Fruit fly (Drosophila melanogaster) whole organism, embryonic: ENCODE data around the gene spo.

Source experiments
- ATbp ChIP-seq: fragments of 200-800 bp; sonication (Bioruptor generic); optimal IDR thresholded peaks from 2 replicates; lab custom pipeline; 2017; ENCODE audit warnings: missing biosample characterization, mild to moderate bottlenecking, missing genetic modification characterization, missing genetic modification reagents
- Ada2b ChIP-seq: fragments of 200-800 bp; sonication (Bioruptor generic); IDR thresholded peaks from 2 replicates; pipeline ENCODE4 v1.3.6; 2022; ENCODE audit warnings: missing biosample characterization, missing genetic modification characterization
- Blimp-1 ChIP-seq: fragments of 200-800 bp; sonication (Bioruptor generic); optimal IDR thresholded peaks from 3 replicates; lab custom pipeline; 2018; ENCODE audit warnings: missing biosample characterization, missing genetic modification characterization, mild to moderate bottlenecking, moderate library complexity, missing genetic modification reagents
- CG12155 ChIP-seq: fragments of 200-800 bp; sonication (Bioruptor generic); optimal IDR thresholded peaks from 3 replicates; lab custom pipeline; 2016; ENCODE audit warnings: missing biosample characterization, missing genetic modification characterization
- CG14710 ChIP-seq: fragments of 200-800 bp; sonication (Bioruptor generic); optimal IDR thresholded peaks from 3 replicates; lab custom pipeline; 2019; ENCODE audit warnings: missing biosample characterization, mild to moderate bottlenecking, missing genetic modification characterization, moderate library complexity
- CG16813 ChIP-seq: fragments of 200-800 bp; sonication (Bioruptor generic); IDR thresholded peaks from 3 replicates; pipeline ENCODE4 v1.3.6; 2022; ENCODE audit warnings: missing biosample characterization, missing genetic modification characterization; ENCODE audit not compliant: partially characterized antibody
- CG16815 ChIP-seq: fragments of 200-800 bp; sonication (Bioruptor generic); optimal IDR thresholded peaks from 3 replicates; lab custom pipeline; 2017; ENCODE audit warnings: missing biosample characterization, mild to moderate bottlenecking, missing genetic modification characterization
- CG1792 ChIP-seq: fragments of 200-800 bp; sonication (Bioruptor generic); optimal IDR thresholded peaks from 2 replicates; lab custom pipeline; 2016; ENCODE audit warnings: missing biosample characterization, missing genetic modification characterization
- CG2116 ChIP-seq: fragments of 200-800 bp; sonication (Bioruptor generic); optimal IDR thresholded peaks from 3 replicates; lab custom pipeline; 2018; ENCODE audit warnings: missing biosample characterization, mild to moderate bottlenecking, missing genetic modification characterization
- CG2120 ChIP-seq: fragments of 200-800 bp; sonication (Bioruptor generic); optimal IDR thresholded peaks from 3 replicates; lab custom pipeline; 2016; ENCODE audit warnings: missing biosample characterization, missing genetic modification characterization
- CG2129 ChIP-seq: fragments of 200-800 bp; sonication (Bioruptor generic); IDR thresholded peaks from 2 replicates; pipeline ENCODE4 v1.3.6; 2022; ENCODE audit warnings: missing biosample characterization, missing genetic modification characterization; ENCODE audit not compliant: partially characterized antibody
- CG2202 ChIP-seq: fragments of 200-800 bp; sonication (Bioruptor generic); optimal IDR thresholded peaks from 2 replicates; lab custom pipeline; 2018; ENCODE audit warnings: missing biosample characterization, mild to moderate bottlenecking, missing genetic modification characterization
- CG2678 ChIP-seq: fragments of 200-800 bp; sonication (Bioruptor generic); optimal IDR thresholded peaks from 3 replicates; lab custom pipeline; 2019; ENCODE audit warnings: missing biosample characterization, mild to moderate bottlenecking, missing genetic modification characterization, moderate library complexity
- CG33557 ChIP-seq: fragments of 200-800 bp; sonication (Bioruptor generic); optimal IDR thresholded peaks from 2 replicates; lab custom pipeline; 2019; ENCODE audit warnings: missing biosample characterization, mild to moderate bottlenecking, missing genetic modification characterization, moderate library complexity
- CG4328 ChIP-seq: fragments of 200-800 bp; sonication (Bioruptor generic); optimal IDR thresholded peaks from 3 replicates; lab custom pipeline; 2017; ENCODE audit warnings: missing biosample characterization, missing genetic modification reagents, missing genetic modification characterization
- CG4360 ChIP-seq: fragments of 200-800 bp; sonication (Bioruptor generic); IDR thresholded peaks from 2 replicates; pipeline ENCODE4 v1.3.6; 2022; ENCODE audit warnings: missing biosample characterization, missing genetic modification characterization
- CG6654 ChIP-seq: fragments of 200-800 bp; sonication (Bioruptor generic); optimal IDR thresholded peaks from 2 replicates; lab custom pipeline; 2017; ENCODE audit warnings: missing biosample characterization, mild to moderate bottlenecking, missing genetic modification characterization
- CG6791 ChIP-seq: fragments of 200-800 bp; sonication (Bioruptor generic); IDR thresholded peaks from 3 replicates; pipeline ENCODE4 v1.3.6; 2022; ENCODE audit warnings: missing biosample characterization, missing genetic modification characterization; ENCODE audit not compliant: partially characterized antibody
- CG7987 ChIP-seq: fragments of 200-800 bp; sonication (Bioruptor generic); optimal IDR thresholded peaks from 2 replicates; lab custom pipeline; 2018; ENCODE audit warnings: missing biosample characterization, mild to moderate bottlenecking, missing genetic modification characterization, moderate library complexity
- CrebB ChIP-seq: fragments of 200-800 bp; sonication (Bioruptor generic); optimal IDR thresholded peaks from 3 replicates; lab custom pipeline; 2018; ENCODE audit warnings: missing biosample characterization, mild to moderate bottlenecking, missing genetic modification characterization
- D ChIP-seq, 2 experiments: fragments of 200-800 bp in 1 of 2; fragments of >200 bp in 1 of 2; sonication (Bioruptor generic) in 1 of 2; optimal IDR thresholded peaks; 2 replicates in 1 of 2; 3 replicates in 1 of 2; lab custom pipeline; 2017; ENCODE audit warnings: mild to moderate bottlenecking in 1 of 2, missing biosample characterization in 1 of 2, missing genetic modification characterization in 1 of 2, missing genetic modification reagents in 1 of 2
- Deaf1 ChIP-seq: fragments of 200-800 bp; optimal IDR thresholded peaks from 3 replicates; lab custom pipeline; 2019; ENCODE audit warnings: missing biosample characterization, mild to moderate bottlenecking, missing genetic modification characterization, moderate library complexity
- Dip3 ChIP-seq: fragments of 200-800 bp; sonication (Bioruptor generic); optimal IDR thresholded peaks from 3 replicates; lab custom pipeline; 2016; ENCODE audit warnings: missing biosample characterization, missing genetic modification characterization
- Doc3 ChIP-seq: fragments of 200-800 bp; sonication (Bioruptor generic); IDR thresholded peaks from 3 replicates; pipeline ENCODE4 v1.3.6; 2022; ENCODE audit warnings: missing biosample characterization, missing genetic modification characterization; ENCODE audit not compliant: partially characterized antibody
- Drgx ChIP-seq: fragments of 200-800 bp; sonication (Bioruptor generic); IDR thresholded peaks from 2 replicates; pipeline ENCODE4 v1.3.6; 2022; ENCODE audit warnings: missing biosample characterization, missing genetic modification characterization
- Fer2 ChIP-seq: fragments of 200-800 bp; sonication (Bioruptor generic); optimal IDR thresholded peaks from 2 replicates; lab custom pipeline; 2018; ENCODE audit warnings: missing biosample characterization, mild to moderate bottlenecking, missing genetic modification characterization, moderate library complexity
- Jarid2 ChIP-seq: fragments of 200-800 bp; sonication (Bioruptor generic); optimal IDR thresholded peaks from 3 replicates; lab custom pipeline; 2017; ENCODE audit warnings: mild to moderate bottlenecking, missing biosample characterization, missing genetic modification reagents, missing genetic modification characterization
- Mad ChIP-seq: fragments of 200-800 bp; sonication (Bioruptor generic); optimal IDR thresholded peaks from 2 replicates; lab custom pipeline; 2016; ENCODE audit warnings: missing biosample characterization, missing genetic modification characterization
- Spps ChIP-seq: fragments of 200-800 bp; sonication (Bioruptor generic); optimal IDR thresholded peaks from 2 replicates; lab custom pipeline; 2018; ENCODE audit warnings: missing biosample characterization, mild to moderate bottlenecking, missing genetic modification characterization
- bsh ChIP-seq, 2 experiments: fragments of 200-800 bp; sonication (Bioruptor generic); optimal IDR thresholded peaks; 2 replicates each; lab custom pipeline; 2017 to 2018; ENCODE audit warnings: mild to moderate bottlenecking in 2 of 2, missing biosample characterization in 2 of 2, missing genetic modification characterization in 2 of 2, moderate library complexity in 1 of 2
- cg ChIP-seq: fragments of 200-800 bp; sonication (Bioruptor generic); optimal IDR thresholded peaks from 3 replicates; lab custom pipeline; 2019; ENCODE audit warnings: missing biosample characterization, mild to moderate bottlenecking, missing genetic modification characterization, moderate library complexity
- exex ChIP-seq: fragments of 200-800 bp; sonication (Bioruptor generic); optimal IDR thresholded peaks from 4 replicates; lab custom pipeline; 2018; ENCODE audit warnings: missing biosample characterization, mild to moderate bottlenecking, missing genetic modification characterization, moderate library complexity
- fru ChIP-seq: fragments of >200 bp; optimal IDR thresholded peaks from 2 replicates; lab custom pipeline; 2017
- gsb ChIP-seq: fragments of 200-800 bp; sonication (Bioruptor generic); IDR thresholded peaks from 2 replicates; pipeline ENCODE4 v1.3.6; 2022; ENCODE audit warnings: missing biosample characterization, missing genetic modification characterization
- kni ChIP-seq: fragments of 200-800 bp; sonication (Bioruptor generic); optimal IDR thresholded peaks from 3 replicates; lab custom pipeline; 2017; ENCODE audit warnings: mild to moderate bottlenecking, missing biosample characterization, missing genetic modification reagents, missing genetic modification characterization
- lbe ChIP-seq: fragments of 200-800 bp; sonication (Bioruptor generic); optimal IDR thresholded peaks from 2 replicates; lab custom pipeline; 2016; ENCODE audit warnings: missing biosample characterization, mild to moderate bottlenecking, missing genetic modification characterization
- lilli ChIP-seq: fragments of 200-800 bp; sonication (Bioruptor generic); optimal IDR thresholded peaks from 3 replicates; lab custom pipeline; 2016; ENCODE audit warnings: missing biosample characterization, missing genetic modification characterization
- psq ChIP-seq: fragments of 200-800 bp; sonication (Bioruptor generic); optimal IDR thresholded peaks from 2 replicates; lab custom pipeline; 2017; ENCODE audit warnings: missing biosample characterization, missing genetic modification characterization
- pum ChIP-seq: fragments of 200-800 bp; sonication (Bioruptor generic); optimal IDR thresholded peaks from 2 replicates; lab custom pipeline; 2016; ENCODE audit warnings: missing biosample characterization, missing genetic modification characterization
- sens ChIP-seq: fragments of 200-800 bp; sonication (Bioruptor generic); peaks from one replicate; lab custom pipeline; 2016; ENCODE audit warnings: missing biosample characterization, missing genetic modification characterization
- sob ChIP-seq: fragments of 200-800 bp; sonication (Bioruptor generic); IDR thresholded peaks from 2 replicates; pipeline ENCODE4 v1.3.6; 2022; ENCODE audit warnings: missing biosample characterization, missing genetic modification characterization
- sqz ChIP-seq: fragments of 200-800 bp; sonication (Bioruptor generic); optimal IDR thresholded peaks from 3 replicates; lab custom pipeline; 2018; ENCODE audit warnings: missing biosample characterization, mild to moderate bottlenecking, missing genetic modification characterization
- sug ChIP-seq: fragments of 200-800 bp; optimal IDR thresholded peaks from 2 replicates; lab custom pipeline; 2019; ENCODE audit warnings: missing biosample characterization, mild to moderate bottlenecking, missing genetic modification characterization, moderate library complexity
- tll ChIP-seq, 2 experiments: fragments of 200-800 bp in 1 of 2; fragments of >200 bp in 1 of 2; sonication (Bioruptor generic) in 1 of 2; optimal IDR thresholded peaks; 2 replicates each; lab custom pipeline; 2017 to 2019; ENCODE audit warnings: missing biosample characterization in 2 of 2, missing genetic modification characterization in 2 of 2, mild to moderate bottlenecking in 1 of 2, moderate library complexity in 1 of 2
- vvl ChIP-seq: fragments of 200-800 bp; sonication (Bioruptor generic); IDR thresholded peaks from 2 replicates; pipeline ENCODE4 v1.3.6; 2022; ENCODE audit warnings: missing biosample characterization, missing genetic modification characterization
- yki ChIP-seq: fragments of >200 bp; optimal IDR thresholded peaks from 3 replicates; lab custom pipeline; 2018

Gene spo

dm6 chr3L:5630176-5630583 is 37.8 kb upstream of the spo start (continued):
- TF ChIP-seq sob (no peak), CG2120 (GFP tag; lab: Kevin White, UChicago) (peak; percentile 40), exex (tag; lab: Kevin White, UChicago) (no peak), CG16815 (GFP tag; lab: Kevin White, UChicago) (peak; percentile 23), sens (GFP tag; lab: Kevin White, UChicago) (peak; percentile 87), CG1792 (GFP tag; lab: Kevin White, UChicago) (no peak), Drgx (peak; percentile 25; the same call in 1 of the 2 replicates), gsb (GFP tag; lab: Robert Waterston, UW) (no peak), Mad (GFP tag; lab: Kevin White, UChicago) (no peak), CG2116 (GFP tag; lab: Kevin White, UChicago) (no peak), Jarid2 (no peak), CG6654 (GFP tag; lab: Kevin White, UChicago) (peak; percentile 15), pum (no peak)

dm6 chr3L:5627816-5628215 is 35.4 kb upstream of the spo start:
- TF ChIP-seq Deaf1 (peak; percentile 19), CG4328 (GFP tag; lab: Kevin White, UChicago) (no peak), psq (GFP tag; lab: Kevin White, UChicago) (peak; percentile 23), Spps (tag; lab: Kevin White, UChicago) (peak; percentile 34), CG14710 (peak; percentile 18), CG2202 (tag; lab: Kevin White, UChicago) (peak; percentile 7), CG33557 (GFP tag; lab: Kevin White, UChicago) (peak; percentile 88), CG6791 (GFP tag; lab: Robert Waterston, UW) (no peak), bsh (GFP tag; optimal IDR thresholded peaks at IDR 0.05; lab: Kevin White, UChicago) (peak in 1 of 2 experiments; percentile 30), Blimp-1 (GFP tag; lab: Kevin White, UChicago) (peak; percentile 100), vvl (peak; percentile 41; the same call in 1 of the 2 replicates), lbe (GFP tag; lab: Kevin White, UChicago) (peak; percentile 30), kni (GFP tag; lab: Kevin White, UChicago) (peak; percentile 89), sqz (GFP tag; lab: Kevin White, UChicago) (peak; percentile 42), CG16813 (GFP tag; lab: Robert Waterston, UW) (no peak), cg (GFP tag; lab: Kevin White, UChicago) (peak; percentile 33), fru (lab: Kevin White, UChicago) (no peak)
- TF ChIP-seq, all 482 proteins: peak for 13

- TF ChIP-seq Dip3 (GFP tag; lab: Kevin White, UChicago) (peak; percentile 13), Blimp-1 (GFP tag; lab: Kevin White, UChicago) (peak; percentile 26), lbe (GFP tag; lab: Kevin White, UChicago) (no peak)
Observed at dm6 chr3L:5626465-5626864, 34.1 kb upstream of the spo start.

- TF ChIP-seq sug (tag; lab: Kevin White, UChicago) (no peak), Doc3 (GFP tag; lab: Robert Waterston, UW) (no peak), CG4360 (GFP tag; lab: Robert Waterston, UW) (peak; percentile 94), tll (GFP tag; optimal IDR thresholded peaks at IDR 0.05; lab: Kevin White, UChicago) (no peak), CG7987 (GFP tag; lab: Kevin White, UChicago) (no peak), Ada2b (GFP tag; lab: Robert Waterston, UW) (no peak), lilli (GFP tag; lab: Kevin White, UChicago) (no peak), CG2129 (GFP tag; lab: Robert Waterston, UW) (no peak), ATbp (GFP tag; lab: Kevin White, UChicago) (no peak), D (optimal IDR thresholded peaks at IDR 0.05; lab: Kevin White, UChicago) (peak; percentile 35), D (GFP tag; optimal IDR thresholded peaks at IDR 0.05; lab: Kevin White, UChicago) (no peak), yki (no peak), CrebB (no peak), Fer2 (no peak), CG2678 (tag; lab: Kevin White, UChicago) (no peak), CG12155 (GFP tag; lab: Kevin White, UChicago) (no peak)
Observed at dm6 chr3L:5625121-5625667, 32.8 kb upstream of the spo start.
